Worm (Caenorhabditis elegans) whole organism, L4 larva: ENCODE measurements around the gene C16B8.3.

ENCODE experiments used
- D1046.2 ChIP-seq: fragments of 200-800 bp; sonication (Bioruptor generic); IDR thresholded peaks from 2 replicates; pipeline ENCODE4 v1.3.6; 2022; ENCODE audit warnings: missing genetic modification characterization, missing compliant biosample characterization
- F44E2.7 ChIP-seq: fragments of 200-800 bp; sonication (Bioruptor generic); IDR thresholded peaks from 2 replicates; pipeline ENCODE4 v2.1.2; 2022; ENCODE audit warnings: missing genetic modification characterization, missing compliant biosample characterization
- F49E8.2 ChIP-seq: sonication (generic microtip); optimal IDR thresholded peaks from 2 replicates; lab custom pipeline; 2016; ENCODE audit warnings: missing compliant biosample characterization, mild to moderate bottlenecking, missing genetic modification characterization, borderline replicate concordance
- T20F7.1 ChIP-seq: fragments of 200-800 bp; sonication (Bioruptor generic); optimal IDR thresholded peaks from 2 replicates; lab custom pipeline; 2018; ENCODE audit warnings: mild to moderate bottlenecking, missing genetic modification characterization, missing compliant biosample characterization
- aha-1 ChIP-seq: fragments of 150-350 bp; peaks from one replicate; lab custom pipeline; 2014; ENCODE audit warnings: missing biosample characterization, missing genetic modification characterization
- ama-1 ChIP-seq: fragments of 150-350 bp; optimal IDR thresholded peaks from 2 replicates; lab custom pipeline; 2014; ENCODE audit warnings: inconsistent platforms, mixed read lengths
- ceh-20 ChIP-seq: fragments of 200-800 bp; sonication (Bioruptor generic); IDR thresholded peaks from 2 replicates; pipeline ENCODE4 v1.3.6; 2022; ENCODE audit warnings: missing genetic modification reagents, missing genetic modification characterization, missing compliant biosample characterization
- ceh-32 ChIP-seq: sonication (generic microtip); optimal IDR thresholded peaks from 2 replicates; lab custom pipeline; 2016; ENCODE audit warnings: mild to moderate bottlenecking, missing genetic modification characterization, missing compliant biosample characterization; ENCODE audit not compliant: poor library complexity
- ceh-62 ChIP-seq: sonication (generic microtip); optimal IDR thresholded peaks from 2 replicates; lab custom pipeline; 2017; ENCODE audit warnings: missing biosample characterization, missing genetic modification characterization
- ces-1 ChIP-seq: fragments of 150-350 bp; sonication (generic microtip); optimal IDR thresholded peaks from 4 replicates; lab custom pipeline; 2014; ENCODE audit warnings: missing biosample characterization, missing genetic modification reagents, missing genetic modification characterization
- daf-16 ChIP-seq, 3 experiments: sonication (generic microtip); optimal IDR thresholded peaks; 2 replicates each; lab custom pipeline; 2016 to 2017; ENCODE audit warnings: missing genetic modification characterization in 3 of 3, missing genetic modification reagents in 3 of 3, mild to moderate bottlenecking in 2 of 3, missing compliant biosample characterization in 2 of 3, missing biosample characterization in 1 of 3, moderate library complexity in 1 of 3
- dmd-6 ChIP-seq: fragments of 200-800 bp; sonication (Bioruptor generic); IDR thresholded peaks from 2 replicates; pipeline ENCODE4 v1.3.6; 2022; ENCODE audit warnings: missing genetic modification reagents, missing genetic modification characterization, missing compliant biosample characterization
- dve-1 ChIP-seq: sonication (generic microtip); optimal IDR thresholded peaks from 2 replicates; lab custom pipeline; 2017; ENCODE audit warnings: antibody characterized with exemption, mild to moderate bottlenecking, missing genetic modification characterization, missing compliant biosample characterization; ENCODE audit not compliant: insufficient read depth
- egl-27 ChIP-seq: sonication (generic microtip); optimal IDR thresholded peaks from 3 replicates; lab custom pipeline; 2017; ENCODE audit warnings: missing biosample characterization, missing genetic modification reagents, missing genetic modification characterization
- egl-43 ChIP-seq: fragments of 200-800 bp; sonication (Bioruptor generic); IDR thresholded peaks from 2 replicates; pipeline ENCODE4 v1.3.6; 2022; ENCODE audit warnings: missing genetic modification reagents, missing genetic modification characterization, missing compliant biosample characterization
- fkh-10 ChIP-seq: fragments of 150-350 bp; optimal IDR thresholded peaks from 2 replicates; lab custom pipeline; 2014; ENCODE audit warnings: missing biosample characterization, missing genetic modification reagents, missing genetic modification characterization
- hlh-11 ChIP-seq: fragments of 200-800 bp; sonication (Bioruptor generic); optimal IDR thresholded peaks from 2 replicates; lab custom pipeline; 2018; ENCODE audit warnings: mild to moderate bottlenecking, missing genetic modification characterization, missing compliant biosample characterization
- lin-29 ChIP-seq: fragments of 200-800 bp; sonication (Bioruptor generic); IDR thresholded peaks from 2 replicates; pipeline ENCODE4 v1.3.6; 2022; ENCODE audit warnings: missing genetic modification reagents, missing genetic modification characterization, missing compliant biosample characterization
- lsy-2 ChIP-seq, 2 experiments: fragments of 150-350 bp in 1 of 2; sonication (generic microtip) in 1 of 2; optimal IDR thresholded peaks; 2 replicates each; lab custom pipeline; 2014 to 2017; ENCODE audit warnings: missing biosample characterization in 2 of 2, missing genetic modification characterization in 2 of 2
- mep-1 ChIP-seq: fragments of 150-350 bp; sonication (generic microtip); optimal IDR thresholded peaks from 3 replicates; lab custom pipeline; 2014; ENCODE audit warnings: missing biosample characterization, missing genetic modification characterization
- mxl-3 ChIP-seq: fragments of 200-800 bp; sonication (Bioruptor generic); optimal IDR thresholded peaks from 2 replicates; lab custom pipeline; 2018; ENCODE audit warnings: mild to moderate bottlenecking, missing genetic modification characterization, missing compliant biosample characterization
- nhr-102 ChIP-seq: sonication (generic microtip); optimal IDR thresholded peaks from 2 replicates; lab custom pipeline; 2016; ENCODE audit warnings: mild to moderate bottlenecking, missing genetic modification characterization, moderate library complexity, missing compliant biosample characterization
- nhr-11 ChIP-seq: fragments of 150-350 bp; optimal IDR thresholded peaks from 2 replicates; lab custom pipeline; 2014; ENCODE audit warnings: missing biosample characterization, missing genetic modification characterization
- nhr-28 ChIP-seq: fragments of 150-350 bp; optimal IDR thresholded peaks from 2 replicates; lab custom pipeline; 2014; ENCODE audit warnings: missing biosample characterization, missing genetic modification characterization
- nhr-76 ChIP-seq: fragments of 150-350 bp; optimal IDR thresholded peaks from 2 replicates; lab custom pipeline; 2014; ENCODE audit warnings: missing biosample characterization, missing genetic modification characterization
- nhr-77 ChIP-seq: fragments of 150-350 bp; optimal IDR thresholded peaks from 2 replicates; lab custom pipeline; 2014; ENCODE audit warnings: missing biosample characterization, missing genetic modification characterization
- pha-4 ChIP-seq, 2 experiments: fragments of 150-350 bp in 1 of 2; fragments of 200-800 bp in 1 of 2; sonication (Bioruptor generic) in 1 of 2; IDR thresholded peaks in 1 of 2; optimal IDR thresholded peaks in 1 of 2; 2 replicates each; pipeline versions ENCODE4 v1.3.6 to Lab custom; 2014 to 2022; ENCODE audit warnings: missing genetic modification characterization in 2 of 2, missing genetic modification reagents in 2 of 2, missing biosample characterization in 1 of 2, missing compliant biosample characterization in 1 of 2
- php-3 ChIP-seq: fragments of 200-800 bp; sonication (Bioruptor generic); IDR thresholded peaks from 2 replicates; pipeline ENCODE4 v1.3.6; 2022; ENCODE audit warnings: missing genetic modification reagents, missing genetic modification characterization, missing compliant biosample characterization
- pqm-1 ChIP-seq: sonication (generic microtip); optimal IDR thresholded peaks from 2 replicates; lab custom pipeline; 2017; ENCODE audit warnings: missing biosample characterization, missing genetic modification characterization
- saeg-2 ChIP-seq: fragments of 200-800 bp; sonication (Bioruptor generic); IDR thresholded peaks from 2 replicates; pipeline ENCODE4 v1.3.6; 2022; ENCODE audit warnings: missing genetic modification reagents, missing genetic modification characterization, missing compliant biosample characterization
- sdz-12 ChIP-seq: fragments of 200-800 bp; sonication (Bioruptor generic); optimal IDR thresholded peaks from 2 replicates; lab custom pipeline; 2018; ENCODE audit warnings: mild to moderate bottlenecking, missing genetic modification characterization, missing compliant biosample characterization
- tag-97 ChIP-seq: fragments of 200-800 bp; sonication (Bioruptor generic); IDR thresholded peaks from 2 replicates; pipeline ENCODE4 v1.3.6; 2022; ENCODE audit warnings: missing genetic modification characterization, missing compliant biosample characterization
- tra-1 ChIP-seq: fragments of 200-800 bp; sonication (Bioruptor generic); IDR thresholded peaks from 2 replicates; pipeline ENCODE4 v1.3.6; 2022; ENCODE audit warnings: missing genetic modification reagents, missing genetic modification characterization, missing compliant biosample characterization
- unc-39 ChIP-seq: sonication (generic microtip); optimal IDR thresholded peaks from 2 replicates; lab custom pipeline; 2017; ENCODE audit warnings: missing biosample characterization, missing genetic modification characterization
- unc-62 ChIP-seq, 3 experiments: fragments of 150-350 bp in 1 of 3; sonication (generic microtip); optimal IDR thresholded peaks in 2 of 3; peaks in 1 of 3; 1 replicate in 1 of 3; 2 replicates in 2 of 3; lab custom pipeline; 2014 to 2017; ENCODE audit warnings: missing biosample characterization in 3 of 3, missing genetic modification characterization in 3 of 3, missing genetic modification reagents in 3 of 3, missing genotype in 1 of 3
- zfp-3 ChIP-seq: fragments of 200-800 bp; sonication (Bioruptor generic); conservative IDR thresholded peaks from 2 replicates; pipeline ENCODE4 v1.3.6; 2022; ENCODE audit warnings: missing genetic modification reagents, missing genetic modification characterization, missing compliant biosample characterization
- ztf-7 ChIP-seq: fragments of 150-350 bp; optimal IDR thresholded peaks from 2 replicates; lab custom pipeline; 2014; ENCODE audit warnings: missing biosample characterization, missing genetic modification characterization

C16B8.3 gene

ce11 chrX:3959221-3959620 lies 9.2 kb downstream of the C16B8.3 start (continued):
- no peak for TF ChIP-seq sdz-12 (GFP tag; lab: Kevin White, UChicago)
- TF ChIP-seq egl-27 (tag; lab: Kevin White, UChicago) = no peak
- TF ChIP-seq lin-29 = no peak
- TF ChIP-seq aha-1 (tag; lab: Kevin White, UChicago) = peak; percentile 59

ce11 chrX:3958252-3958651 lies 10.2 kb downstream of the C16B8.3 start, which contains the start of gene lin-18:
TSS of gene lin-18 (plus strand) at chrX:3958552.
- peak in 1 of 2 experiments; percentile 85 for TF ChIP-seq unc-62 (GFP tag; optimal IDR thresholded peaks at IDR 0.05 in 1 of 2; lab: Kevin White, UChicago)
- no peak for TF ChIP-seq unc-62 (tag; optimal IDR thresholded peaks at IDR 0.05; lab: Kevin White, UChicago)
- no peak for TF ChIP-seq F44E2.7 (GFP tag; lab: Robert Waterston, UW)
- TF ChIP-seq nhr-11 (tag; lab: Kevin White, UChicago) = no peak

ce11 chrX:3957475-3958204 lies 10.8 kb downstream of the C16B8.3 start:
- TF ChIP-seq aha-1 (tag; lab: Kevin White, UChicago) (no peak), pha-4 (GFP tag; IDR thresholded peaks at IDR 0.05; lab: Robert Waterston, UW) (no peak), pha-4 (tag; optimal IDR thresholded peaks at IDR 0.05; lab: Kevin White, UChicago) (no peak), fkh-10 (GFP tag; lab: Kevin White, UChicago) (peak; percentile 68), mep-1 (tag; lab: Kevin White, UChicago) (peak; percentile 10), ces-1 (GFP tag; lab: Kevin White, UChicago) (peak; percentile 92)

ce11 chrX:3952737-3953136 lies 15.7 kb downstream of the C16B8.3 start:
- TF ChIP-seq nhr-76 (no peak), unc-62 (GFP tag; optimal IDR thresholded peaks at IDR 0.05 in 1 of 2; lab: Kevin White, UChicago) (peak in 1 of 2 experiments; percentile 85), unc-62 (tag; optimal IDR thresholded peaks at IDR 0.05; lab: Kevin White, UChicago) (no peak), nhr-102 (peak; percentile 21), mxl-3 (no peak), pqm-1 (tag; lab: Kevin White, UChicago) (peak; percentile 41), tra-1 (GFP tag; lab: Robert Waterston, UW) (0 out of 2 replicates have a peak, but pooled peaks have one; percentile 24), nhr-77 (tag; lab: Kevin White, UChicago) (peak; percentile 32), lsy-2 (tag; optimal IDR thresholded peaks at IDR 0.05; lab: Kevin White, UChicago) (peak in 1 of 2 experiments; percentile 3), php-3 (peak; percentile 94), unc-39 (tag; lab: Kevin White, UChicago) (no peak), dmd-6 (GFP tag; lab: Robert Waterston, UW) (peak; percentile 52), mep-1 (tag; lab: Kevin White, UChicago) (no peak), dve-1 (tag; lab: Kevin White, UChicago) (peak; percentile 82), ceh-20 (0 out of 2 replicates have a peak, but pooled peaks have one; percentile 34), daf-16 (GFP tag; optimal IDR thresholded peaks at IDR 0.05; lab: Kevin White, UChicago) (no peak), daf-16 (tag; optimal IDR thresholded peaks at IDR 0.05; lab: Kevin White, UChicago) (peak; percentile 61), ceh-62 (tag; lab: Kevin White, UChicago) (no peak), hlh-11 (peak; percentile 48), nhr-28 (tag; lab: Kevin White, UChicago) (peak; percentile 36)

- no peak for TF ChIP-seq ces-1 (GFP tag; lab: Kevin White, UChicago)
- TF ChIP-seq F44E2.7 (GFP tag; lab: Robert Waterston, UW) = no peak
- no peak for TF ChIP-seq D1046.2 (GFP tag; lab: Robert Waterston, UW)
- TF ChIP-seq tag-97 (GFP tag; lab: Robert Waterston, UW) = no peak
- TF ChIP-seq ztf-7 (tag; lab: Kevin White, UChicago) = no peak
- no peak for TF ChIP-seq ceh-32 (tag; lab: Kevin White, UChicago)
- TF ChIP-seq F49E8.2 (tag; lab: Kevin White, UChicago) = no peak
- no peak for TF ChIP-seq egl-43 (GFP tag; lab: Robert Waterston, UW)
- no peak for TF ChIP-seq T20F7.1 (GFP tag; lab: Kevin White, UChicago)
- TF ChIP-seq saeg-2 (GFP tag; lab: Robert Waterston, UW) = no peak
- no peak for TF ChIP-seq lin-29
- no peak for TF ChIP-seq ama-1 (lab: Kevin White, UChicago)
- TF ChIP-seq zfp-3 = no peak
- TF ChIP-seq, all 104 proteins: peak for 0
These were observed 18.7 kb downstream of the C16B8.3 start for ce11 chrX:3949763-3950162.
